Worm (Caenorhabditis elegans): ENCODE results near the gene tbc-2.

Gene tbc-2

DNA sequence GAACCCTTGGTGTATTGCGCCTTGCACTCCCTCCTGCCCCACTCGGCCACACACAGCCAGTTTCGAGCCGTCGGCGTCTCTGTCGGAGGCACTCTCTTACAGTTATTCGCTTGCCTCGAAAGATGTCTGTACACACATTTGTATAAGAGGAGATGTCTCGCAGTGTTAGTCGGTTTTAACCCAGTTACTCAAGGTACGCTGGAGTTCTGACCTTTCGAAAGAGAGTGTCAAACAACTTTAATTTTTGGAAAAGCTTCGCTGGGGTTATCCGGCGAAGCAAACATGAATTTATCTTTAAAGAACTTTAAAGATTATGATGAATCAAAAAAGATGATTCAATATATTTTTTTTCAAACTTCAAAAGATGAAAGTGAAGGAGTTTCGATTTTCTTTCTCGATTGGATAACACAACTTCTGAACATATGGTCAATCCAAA, 17.5 kb upstream of the tbc-2 start (continued):
- TF ChIP-seq lin-29 (GFP tag; IDR thresholded peaks at IDR 0.05) (peak; percentile 92), hlh-30 (tag; optimal IDR thresholded peaks at IDR 0.05; ENCODE audit: insufficient read depth) (peak; percentile 96), arid-1 (GFP tag; conservative IDR thresholded peaks at IDR 0.05) (peak; percentile 96), daf-16 (GFP tag; optimal IDR thresholded peaks at IDR 0.05) (peak; percentile 89 to 97), daf-16 (tag; optimal IDR thresholded peaks at IDR 0.05) (peak; percentile 89), lin-15B (tag; optimal IDR thresholded peaks at IDR 0.05) (peak; percentile 63), daf-8 (GFP tag; IDR thresholded peaks at IDR 0.05) (0 out of 2 replicates have a peak, but pooled peaks have one; percentile 20), mxl-2 (GFP tag; conservative IDR thresholded peaks at IDR 0.05) (peak; percentile 86), gei-8 (GFP tag; optimal IDR thresholded peaks at IDR 0.05) (peak; percentile 94), egl-43 (GFP tag; IDR thresholded peaks at IDR 0.05) (peak; percentile 99), ztf-7 (tag; optimal IDR thresholded peaks at IDR 0.05) (peak; percentile 91), hlh-11 (tag; optimal IDR thresholded peaks at IDR 0.05) (peak; percentile 99), nhr-42 (GFP tag; IDR thresholded peaks at IDR 0.05) (peak; percentile 97), zip-11 (GFP tag; IDR thresholded peaks at IDR 0.05) (0 out of 2 replicates have a peak, but pooled peaks have one; percentile 52), attf-4 (tag; optimal IDR thresholded peaks at IDR 0.05) (peak; percentile 48), cey-2 (tag; optimal IDR thresholded peaks at IDR 0.05; ENCODE audit: borderline replicate concordance, insufficient read depth) (peak; percentile 89), zag-1 (tag; optimal IDR thresholded peaks at IDR 0.05) (peak; percentile 97), lsy-2 (tag; optimal IDR thresholded peaks at IDR 0.05) (peak; percentile 94 to 97), daf-19 (GFP tag; conservative IDR thresholded peaks at IDR 0.05) (peak; percentile 99), Y75B8A.6 (GFP tag; IDR thresholded peaks at IDR 0.05) (peak; percentile 78), F37D6.2 (tag; optimal IDR thresholded peaks at IDR 0.05) (peak; percentile 97), dmd-8 (GFP tag; IDR thresholded peaks at IDR 0.05) (peak; percentile 83), fkh-10 (GFP tag; optimal IDR thresholded peaks at IDR 0.05) (peak; percentile 100), hif-1 (tag; optimal IDR thresholded peaks at IDR 0.05) (peak; percentile 88 to 94), tra-1 (GFP tag; IDR thresholded peaks at IDR 0.05) (peak; percentile 98), unc-39 (tag; optimal IDR thresholded peaks at IDR 0.05) (peak; percentile 75), mdt-29 (GFP tag; IDR thresholded peaks at IDR 0.05) (peak; percentile 99), aly-2 (tag; optimal IDR thresholded peaks at IDR 0.05) (no peak), lin-39 (tag; optimal IDR thresholded peaks at IDR 0.05) (peak; percentile 85), F44E2.7 (GFP tag; IDR thresholded peaks at IDR 0.05) (peak; percentile 78), ceh-28 (tag; optimal IDR thresholded peaks at IDR 0.05) (peak; percentile 49), snpc-1.2 (GFP tag; IDR thresholded peaks at IDR 0.05) (peak; percentile 94), snpc-4 (tag; optimal IDR thresholded peaks at IDR 0.05) (peak; percentile 98), dpl-1 (GFP tag; optimal IDR thresholded peaks at IDR 0.05) (peak; percentile 87), T20F7.1 (GFP tag; optimal IDR thresholded peaks at IDR 0.05) (peak; percentile 93), rbr-2 (tag; optimal IDR thresholded peaks at IDR 0.05) (peak; percentile 99), nhr-41 (GFP tag; IDR thresholded peaks at IDR 0.05) (peak; percentile 98), madf-5 (GFP tag; IDR thresholded peaks at IDR 0.05) (peak; percentile 5 to 96; a peak in 3 of 4 replicates), unc-130 (GFP tag; optimal IDR thresholded peaks at IDR 0.05) (peak; percentile 93), nhr-28 (tag; optimal IDR thresholded peaks at IDR 0.05) (peak; percentile 96), ceh-20 (GFP tag; IDR thresholded peaks at IDR 0.05) (peak; percentile 99), ceh-32 (tag; optimal IDR thresholded peaks at IDR 0.05; ENCODE audit: poor library complexity) (peak; percentile 91), dmd-6 (GFP tag; IDR thresholded peaks at IDR 0.05) (peak; percentile 99), Y5F2A.4 (GFP tag; optimal IDR thresholded peaks at IDR 0.05) (peak; percentile 88), mdl-1 (tag; optimal IDR thresholded peaks at IDR 0.05) (peak; percentile 94 to 95), ceh-62 (tag; optimal IDR thresholded peaks at IDR 0.05) (peak; percentile 44), ama-1 (optimal IDR thresholded peaks at IDR 0.05) (peak; percentile 100), mxl-3 (GFP tag; optimal IDR thresholded peaks at IDR 0.05) (peak; percentile 89), zfp-3 (GFP tag; conservative IDR thresholded peaks at IDR 0.05) (peak; percentile 96), T26A8.4 (GFP tag; IDR thresholded peaks at IDR 0.05) (peak; percentile 100), mes-2 (tag; optimal IDR thresholded peaks at IDR 0.05; ENCODE audit: poor library complexity, severe bottlenecking) (peak; percentile 96)
